Worm (Caenorhabditis elegans) whole organism, midembryonic: Measurements from ENCODE around the gene clec-32.

Experiments
- flt-1 ChIP-seq: fragments of 200-800 bp; sonication (Bioruptor generic); IDR thresholded peaks from 2 replicates; pipeline ENCODE4 v1.3.6; 2022; ENCODE audit warnings: missing genetic modification characterization, missing compliant biosample characterization
- med-1 ChIP-seq: sonication (generic microtip); optimal IDR thresholded peaks from 2 replicates; lab custom pipeline; 2017; ENCODE audit warnings: missing genetic modification characterization, mild to moderate bottlenecking, missing compliant biosample characterization, antibody characterized with exemption, missing genetic modification reagents; ENCODE audit not compliant: insufficient read depth
- tab-1 ChIP-seq: fragments of 200-800 bp; sonication (Bioruptor generic); IDR thresholded peaks from 2 replicates; pipeline ENCODE4 v1.3.6; 2022; ENCODE audit warnings: missing genetic modification characterization, missing compliant biosample characterization

- TF ChIP-seq tab-1 (GFP tag; lab: Robert Waterston, UW): no peak
- TF ChIP-seq flt-1 (GFP tag; lab: Robert Waterston, UW): no peak
- TF ChIP-seq med-1 (GFP tag; lab: Kevin White, UChicago): no peak
Observed at ce11 chrV:16852002-16852401, 9.6 kb downstream of the clec-32 start, which contains the start of gene clec-37.
